Worm (Caenorhabditis elegans) whole organism, L4 larva: Measurements from ENCODE around the gene ZK1321.4.
A peak's percentile ranks its signal among the peaks of the same experiment; 100 is the strongest.

Experiments
- F44E2.7 ChIP-seq: fragments of 200-800 bp; sonication (Bioruptor generic); IDR thresholded peaks from 2 replicates; pipeline ENCODE4 v2.1.2; 2022; ENCODE audit warnings: missing genetic modification characterization, missing compliant biosample characterization
- R02D3.7 ChIP-seq: fragments of 150-350 bp; sonication (generic microtip); optimal IDR thresholded peaks from 3 replicates; lab custom pipeline; 2014; ENCODE audit warnings: missing biosample characterization, missing genetic modification characterization
- T26A8.4 ChIP-seq: fragments of 200-800 bp; sonication (Bioruptor generic); IDR thresholded peaks from 2 replicates; pipeline ENCODE4 v1.3.6; 2022; ENCODE audit warnings: missing genetic modification characterization, missing compliant biosample characterization
- Y105C5A.15 ChIP-seq: fragments of 200-800 bp; sonication (Bioruptor generic); IDR thresholded peaks from 2 replicates; pipeline ENCODE4 v1.3.6; 2022; ENCODE audit warnings: missing genetic modification characterization, missing compliant biosample characterization
- Y48G9A.11 ChIP-seq: fragments of 200-800 bp; sonication (Bioruptor generic); IDR thresholded peaks from 2 replicates; pipeline ENCODE4 v1.3.6; 2022; ENCODE audit warnings: missing genetic modification reagents, missing genetic modification characterization, missing compliant biosample characterization
- Y5F2A.4 ChIP-seq: fragments of 200-800 bp; sonication (Bioruptor generic); optimal IDR thresholded peaks from 2 replicates; lab custom pipeline; 2018; ENCODE audit warnings: mild to moderate bottlenecking, missing genetic modification characterization, missing compliant biosample characterization
- ZK337.2 ChIP-seq: fragments of 200-800 bp; sonication (Bioruptor generic); IDR thresholded peaks from 2 replicates; pipeline ENCODE4 v1.3.6; 2022; ENCODE audit warnings: missing genetic modification reagents, missing genetic modification characterization, missing compliant biosample characterization
- ZK546.5 ChIP-seq, 2 experiments: sonication (generic microtip); optimal IDR thresholded peaks; 2 replicates each; lab custom pipeline; 2017; ENCODE audit warnings: missing biosample characterization in 2 of 2, missing genetic modification characterization in 2 of 2
- ceh-20 ChIP-seq: fragments of 200-800 bp; sonication (Bioruptor generic); IDR thresholded peaks from 2 replicates; pipeline ENCODE4 v1.3.6; 2022; ENCODE audit warnings: missing genetic modification reagents, missing genetic modification characterization, missing compliant biosample characterization
- ceh-28 ChIP-seq: fragments of 150-350 bp; optimal IDR thresholded peaks from 2 replicates; lab custom pipeline; 2014; ENCODE audit warnings: missing biosample characterization, missing genetic modification reagents, missing genetic modification characterization
- ceh-62 ChIP-seq: sonication (generic microtip); optimal IDR thresholded peaks from 2 replicates; lab custom pipeline; 2017; ENCODE audit warnings: missing biosample characterization, missing genetic modification characterization
- ceh-82 ChIP-seq: sonication (generic microtip); optimal IDR thresholded peaks from 2 replicates; lab custom pipeline; 2017; ENCODE audit warnings: missing biosample characterization, missing genetic modification characterization
- cey-2 ChIP-seq: sonication (generic microtip); optimal IDR thresholded peaks from 3 replicates; lab custom pipeline; 2017; ENCODE audit warnings: missing genetic modification characterization, mild to moderate bottlenecking, missing compliant biosample characterization, antibody characterized with exemption, borderline replicate concordance; ENCODE audit not compliant: insufficient read depth
- daf-12 ChIP-seq: fragments of 150-350 bp; optimal IDR thresholded peaks from 2 replicates; lab custom pipeline; 2014; ENCODE audit warnings: missing biosample characterization, missing genetic modification reagents, missing genetic modification characterization
- daf-19 ChIP-seq: fragments of 200-800 bp; sonication (Bioruptor generic); conservative IDR thresholded peaks from 2 replicates; pipeline ENCODE4 v1.3.6; 2022; ENCODE audit warnings: missing genetic modification characterization, missing compliant biosample characterization
- daf-8 ChIP-seq: fragments of 200-800 bp; sonication (Bioruptor generic); IDR thresholded peaks from 2 replicates; pipeline ENCODE4 v1.3.6; 2022; ENCODE audit warnings: missing genetic modification characterization, missing compliant biosample characterization
- dmd-6 ChIP-seq: fragments of 200-800 bp; sonication (Bioruptor generic); IDR thresholded peaks from 2 replicates; pipeline ENCODE4 v1.3.6; 2022; ENCODE audit warnings: missing genetic modification reagents, missing genetic modification characterization, missing compliant biosample characterization
- duxl-1 ChIP-seq: sonication (generic microtip); optimal IDR thresholded peaks from 2 replicates; lab custom pipeline; 2016; ENCODE audit warnings: mild to moderate bottlenecking, missing genetic modification characterization, moderate library complexity, missing compliant biosample characterization; ENCODE audit not compliant: poor library complexity
- egl-27 ChIP-seq: sonication (generic microtip); optimal IDR thresholded peaks from 3 replicates; lab custom pipeline; 2017; ENCODE audit warnings: missing biosample characterization, missing genetic modification reagents, missing genetic modification characterization
- egl-43 ChIP-seq: fragments of 200-800 bp; sonication (Bioruptor generic); IDR thresholded peaks from 2 replicates; pipeline ENCODE4 v1.3.6; 2022; ENCODE audit warnings: missing genetic modification reagents, missing genetic modification characterization, missing compliant biosample characterization
- fos-1 ChIP-seq: fragments of 150-350 bp; optimal IDR thresholded peaks from 2 replicates; lab custom pipeline; 2014; ENCODE audit warnings: missing biosample characterization, missing genetic modification characterization
- gei-8 ChIP-seq: fragments of 200-800 bp; sonication (Bioruptor generic); optimal IDR thresholded peaks from 2 replicates; lab custom pipeline; 2018; ENCODE audit warnings: mild to moderate bottlenecking, missing genetic modification characterization, missing compliant biosample characterization
- hlh-11 ChIP-seq: fragments of 200-800 bp; sonication (Bioruptor generic); optimal IDR thresholded peaks from 2 replicates; lab custom pipeline; 2018; ENCODE audit warnings: mild to moderate bottlenecking, missing genetic modification characterization, missing compliant biosample characterization
- jun-1 ChIP-seq: fragments of 150-350 bp; optimal IDR thresholded peaks from 2 replicates; lab custom pipeline; 2014; ENCODE audit warnings: missing biosample characterization, missing genetic modification reagents, missing genetic modification characterization
- lin-1 ChIP-seq: fragments of 200-800 bp; sonication (Bioruptor generic); IDR thresholded peaks from 2 replicates; pipeline ENCODE4 v1.3.6; 2022; ENCODE audit warnings: missing genetic modification reagents, missing genetic modification characterization, missing compliant biosample characterization
- lin-13 ChIP-seq: fragments of 150-350 bp; optimal IDR thresholded peaks from 2 replicates; lab custom pipeline; 2014; ENCODE audit warnings: missing biosample characterization, missing genetic modification reagents, missing genetic modification characterization
- lin-15B ChIP-seq: fragments of 150-350 bp; sonication (generic microtip); optimal IDR thresholded peaks from 3 replicates; lab custom pipeline; 2014; ENCODE audit warnings: missing biosample characterization, missing genetic modification characterization
- lin-29 ChIP-seq: fragments of 200-800 bp; sonication (Bioruptor generic); IDR thresholded peaks from 2 replicates; pipeline ENCODE4 v1.3.6; 2022; ENCODE audit warnings: missing genetic modification reagents, missing genetic modification characterization, missing compliant biosample characterization
- lin-38 ChIP-seq: fragments of 200-800 bp; sonication (Bioruptor generic); IDR thresholded peaks from 2 replicates; pipeline ENCODE4 v1.3.6; 2022; ENCODE audit warnings: missing genetic modification reagents, missing genetic modification characterization, missing compliant biosample characterization
- lin-39 ChIP-seq: fragments of 150-350 bp; optimal IDR thresholded peaks from 2 replicates; lab custom pipeline; 2014; ENCODE audit warnings: missing biosample characterization, missing genetic modification reagents, missing genetic modification characterization
- lir-3 ChIP-seq: sonication (generic microtip); optimal IDR thresholded peaks from 2 replicates; lab custom pipeline; 2016; ENCODE audit warnings: mild to moderate bottlenecking, missing genetic modification characterization, missing compliant biosample characterization
- mdl-1 ChIP-seq, 2 experiments: fragments of 150-350 bp in 1 of 2; sonication (generic microtip) in 1 of 2; optimal IDR thresholded peaks; 2 replicates each; lab custom pipeline; 2014 to 2017; ENCODE audit warnings: missing biosample characterization in 2 of 2, missing genetic modification characterization in 2 of 2
- mdt-29 ChIP-seq: fragments of 200-800 bp; sonication (Bioruptor generic); IDR thresholded peaks from 2 replicates; pipeline ENCODE4 v1.3.6; 2022; ENCODE audit warnings: missing genetic modification reagents, missing genetic modification characterization, missing compliant biosample characterization
- mxl-2 ChIP-seq: fragments of 200-800 bp; sonication (Bioruptor generic); conservative IDR thresholded peaks from 2 replicates; pipeline ENCODE4 v1.3.6; 2022; ENCODE audit warnings: missing genetic modification reagents, missing genetic modification characterization, missing compliant biosample characterization
- mxl-3 ChIP-seq: fragments of 200-800 bp; sonication (Bioruptor generic); optimal IDR thresholded peaks from 2 replicates; lab custom pipeline; 2018; ENCODE audit warnings: mild to moderate bottlenecking, missing genetic modification characterization, missing compliant biosample characterization
- nhr-237 ChIP-seq: sonication (generic microtip); optimal IDR thresholded peaks from 2 replicates; lab custom pipeline; 2017; ENCODE audit warnings: missing biosample characterization, missing genetic modification characterization
- nhr-25 ChIP-seq: sonication (generic microtip); optimal IDR thresholded peaks from 2 replicates; lab custom pipeline; 2017; ENCODE audit warnings: missing genetic modification characterization, mild to moderate bottlenecking, missing compliant biosample characterization, antibody characterized with exemption, moderate library complexity, borderline replicate concordance; ENCODE audit not compliant: insufficient read depth
- nhr-42 ChIP-seq: fragments of 200-800 bp; sonication (Bioruptor generic); IDR thresholded peaks from 2 replicates; pipeline ENCODE4 v1.3.6; 2022; ENCODE audit warnings: missing genetic modification characterization, missing compliant biosample characterization
- nhr-48 ChIP-seq: sonication (generic microtip); optimal IDR thresholded peaks from 2 replicates; lab custom pipeline; 2016; ENCODE audit warnings: mild to moderate bottlenecking, missing genetic modification characterization, missing compliant biosample characterization
- nhr-76 ChIP-seq: fragments of 150-350 bp; optimal IDR thresholded peaks from 2 replicates; lab custom pipeline; 2014; ENCODE audit warnings: missing biosample characterization, missing genetic modification characterization
- nhr-77 ChIP-seq: fragments of 150-350 bp; optimal IDR thresholded peaks from 2 replicates; lab custom pipeline; 2014; ENCODE audit warnings: missing biosample characterization, missing genetic modification characterization
- pha-4 ChIP-seq, 2 experiments: fragments of 150-350 bp in 1 of 2; fragments of 200-800 bp in 1 of 2; sonication (Bioruptor generic) in 1 of 2; IDR thresholded peaks in 1 of 2; optimal IDR thresholded peaks in 1 of 2; 2 replicates each; pipeline versions ENCODE4 v1.3.6 to Lab custom; 2014 to 2022; ENCODE audit warnings: missing genetic modification characterization in 2 of 2, missing genetic modification reagents in 2 of 2, missing biosample characterization in 1 of 2, missing compliant biosample characterization in 1 of 2
- php-3 ChIP-seq: fragments of 200-800 bp; sonication (Bioruptor generic); IDR thresholded peaks from 2 replicates; pipeline ENCODE4 v1.3.6; 2022; ENCODE audit warnings: missing genetic modification reagents, missing genetic modification characterization, missing compliant biosample characterization
- pqm-1 ChIP-seq: sonication (generic microtip); optimal IDR thresholded peaks from 2 replicates; lab custom pipeline; 2017; ENCODE audit warnings: missing biosample characterization, missing genetic modification characterization
- saeg-2 ChIP-seq: fragments of 200-800 bp; sonication (Bioruptor generic); IDR thresholded peaks from 2 replicates; pipeline ENCODE4 v1.3.6; 2022; ENCODE audit warnings: missing genetic modification reagents, missing genetic modification characterization, missing compliant biosample characterization
- snpc-1.2 ChIP-seq: fragments of 200-800 bp; sonication (Bioruptor generic); IDR thresholded peaks from 2 replicates; pipeline ENCODE4 v1.3.6; 2022; ENCODE audit warnings: missing genetic modification reagents, missing genetic modification characterization, missing compliant biosample characterization
- spr-1 ChIP-seq: sonication (generic microtip); optimal IDR thresholded peaks from 2 replicates; lab custom pipeline; 2016; ENCODE audit warnings: mild to moderate bottlenecking, missing genetic modification characterization, missing compliant biosample characterization
- tag-97 ChIP-seq: fragments of 200-800 bp; sonication (Bioruptor generic); IDR thresholded peaks from 2 replicates; pipeline ENCODE4 v1.3.6; 2022; ENCODE audit warnings: missing genetic modification characterization, missing compliant biosample characterization
- unc-62 ChIP-seq, 3 experiments: fragments of 150-350 bp in 1 of 3; sonication (generic microtip); optimal IDR thresholded peaks in 2 of 3; peaks in 1 of 3; 1 replicate in 1 of 3; 2 replicates in 2 of 3; lab custom pipeline; 2014 to 2017; ENCODE audit warnings: missing biosample characterization in 3 of 3, missing genetic modification characterization in 3 of 3, missing genetic modification reagents in 3 of 3, missing genotype in 1 of 3
- zag-1 ChIP-seq: fragments of 150-350 bp; optimal IDR thresholded peaks from 2 replicates; lab custom pipeline; 2014; ENCODE audit warnings: missing biosample characterization, missing genetic modification characterization
- zip-2 ChIP-seq: fragments of 150-350 bp; optimal IDR thresholded peaks from 2 replicates; lab custom pipeline; 2014; ENCODE audit warnings: missing biosample characterization, missing genetic modification characterization

Gene ZK1321.4

ce11 chrII:9807519-9807972 lies 33.8 kb upstream of the ZK1321.4 start, which contains the start of gene cyp-13A8 (continued):
- TF ChIP-seq nhr-77 (peak; percentile 1), Y48G9A.11 (GFP tag; lab: Robert Waterston, UW) (no peak), dmd-6 (GFP tag; lab: Robert Waterston, UW) (peak; percentile 90), mdl-1 (tag; optimal IDR thresholded peaks at IDR 0.05; lab: Kevin White, UChicago) (peak in 1 of 2 experiments; percentile 66), lin-39 (tag; lab: Kevin White, UChicago) (no peak), egl-43 (GFP tag; lab: Robert Waterston, UW) (no peak), lin-13 (no peak), R02D3.7 (tag; lab: Kevin White, UChicago) (no peak), T26A8.4 (no peak), tag-97 (GFP tag; lab: Robert Waterston, UW) (no peak), unc-62 (GFP tag; optimal IDR thresholded peaks at IDR 0.05 in 1 of 2; lab: Kevin White, UChicago) (peak in 1 of 2 experiments; percentile 21), unc-62 (tag; optimal IDR thresholded peaks at IDR 0.05; lab: Kevin White, UChicago) (no peak), gei-8 (no peak), nhr-48 (tag; lab: Kevin White, UChicago) (no peak), hlh-11 (tag; lab: Kevin White, UChicago) (peak; percentile 79), cey-2 (no peak), pqm-1 (tag; lab: Kevin White, UChicago) (peak; percentile 91), ZK337.2 (GFP tag; lab: Robert Waterston, UW) (no peak), mxl-2 (GFP tag; lab: Robert Waterston, UW) (no peak), ceh-62 (no peak), lin-38 (GFP tag; lab: Robert Waterston, UW) (no peak), lir-3 (tag; lab: Kevin White, UChicago) (no peak), ceh-28 (no peak), daf-19 (GFP tag; lab: Robert Waterston, UW) (no peak), lin-1 (no peak), saeg-2 (GFP tag; lab: Robert Waterston, UW) (no peak), ceh-20 (GFP tag; lab: Robert Waterston, UW) (no peak), mdt-29 (GFP tag; lab: Robert Waterston, UW) (no peak), Y105C5A.15 (GFP tag; lab: Robert Waterston, UW) (no peak), mxl-3 (GFP tag; lab: Kevin White, UChicago) (peak; percentile 56), duxl-1 (tag; lab: Kevin White, UChicago) (no peak), nhr-76 (tag; lab: Kevin White, UChicago) (no peak), php-3 (GFP tag; lab: Robert Waterston, UW) (no peak), nhr-42 (no peak), F44E2.7 (GFP tag; lab: Robert Waterston, UW) (no peak), ceh-82 (tag; lab: Kevin White, UChicago) (no peak), zip-2 (tag; lab: Kevin White, UChicago) (no peak), lin-29 (no peak), lin-15B (no peak), egl-27 (tag; lab: Kevin White, UChicago) (no peak), zag-1 (tag; lab: Kevin White, UChicago) (no peak), jun-1 (tag; lab: Kevin White, UChicago) (no peak), nhr-237 (no peak), Y5F2A.4 (GFP tag; lab: Kevin White, UChicago) (no peak), daf-8 (no peak), pha-4 (GFP tag; IDR thresholded peaks at IDR 0.05; lab: Robert Waterston, UW) (no peak), pha-4 (tag; optimal IDR thresholded peaks at IDR 0.05; lab: Kevin White, UChicago) (no peak), nhr-25 (tag; lab: Kevin White, UChicago) (no peak), snpc-1.2 (GFP tag; lab: Robert Waterston, UW) (no peak), fos-1 (tag; lab: Kevin White, UChicago) (no peak), spr-1 (no peak), daf-12 (tag; lab: Kevin White, UChicago) (no peak), ZK546.5 (tag; optimal IDR thresholded peaks at IDR 0.05; lab: Kevin White, UChicago) (no peak)
